Worm (Caenorhabditis elegans): Measurements from ENCODE around the gene nop-1.
A peak's percentile ranks its signal among the peaks of the same experiment; 100 is the strongest.

DNA sequence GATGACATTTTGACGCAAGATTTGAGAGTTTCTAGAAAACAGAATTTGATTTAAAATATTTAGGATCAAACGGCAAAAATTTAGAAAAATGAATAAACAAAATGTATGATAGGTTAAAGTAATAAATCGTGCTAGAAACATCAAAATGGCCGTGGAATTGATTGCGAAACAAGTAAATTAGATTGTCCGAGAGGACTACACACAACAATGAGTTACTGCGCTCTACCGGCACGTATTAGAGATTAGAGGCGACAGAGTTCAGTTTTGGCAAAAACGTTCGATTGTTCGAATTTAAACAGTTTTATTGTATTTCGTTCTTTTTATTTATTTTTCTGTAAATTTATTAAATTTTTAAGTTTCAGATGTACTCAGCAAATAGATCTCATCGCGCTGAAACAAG lies 32.8 kb upstream of the nop-1 start, which contains the start of the genes dnc-2 and bcl-7:
- TF ChIP-seq him-1 (tag; optimal IDR thresholded peaks at IDR 0.05), result no peak
- no peak for TF ChIP-seq dao-5 (tag; optimal IDR thresholded peaks at IDR 0.05)
- TF ChIP-seq W03F9.2 (tag; optimal IDR thresholded peaks at IDR 0.05), result peak; percentile 8

Measured in whole organism, L4/young adult.